Fruit fly (Drosophila melanogaster) whole organism, embryonic: Measurements from ENCODE around the gene smid.

Experiments used
- CG10959 ChIP-seq: fragments of 200-800 bp; sonication (Bioruptor generic); IDR thresholded peaks from 2 replicates; pipeline ENCODE4 v1.3.6; 2022; ENCODE audit warnings: missing biosample characterization, missing genetic modification characterization
- CG7786 ChIP-seq: fragments of 200-800 bp; sonication (Bioruptor generic); optimal IDR thresholded peaks from 2 replicates; lab custom pipeline; 2016; ENCODE audit warnings: missing biosample characterization, missing genetic modification characterization
- Dip3 ChIP-seq: fragments of 200-800 bp; sonication (Bioruptor generic); optimal IDR thresholded peaks from 3 replicates; lab custom pipeline; 2016; ENCODE audit warnings: missing biosample characterization, missing genetic modification characterization
- ERR ChIP-seq: fragments of 200-800 bp; sonication (Bioruptor generic); optimal IDR thresholded peaks from 2 replicates; lab custom pipeline; 2016; ENCODE audit warnings: missing biosample characterization, missing genetic modification characterization
- Hr39 ChIP-seq: fragments of >200 bp; optimal IDR thresholded peaks from 2 replicates; lab custom pipeline; 2017
- caup ChIP-seq: fragments of 200-800 bp; sonication (Bioruptor generic); optimal IDR thresholded peaks from 3 replicates; lab custom pipeline; 2017; ENCODE audit warnings: missing biosample characterization, mild to moderate bottlenecking, missing genetic modification characterization, moderate library complexity; ENCODE audit not compliant: severe bottlenecking
- dm ChIP-seq: fragments of 200-800 bp; sonication (Bioruptor generic); optimal IDR thresholded peaks from 3 replicates; lab custom pipeline; 2016; ENCODE audit warnings: missing biosample characterization, missing genetic modification characterization
- gem ChIP-seq: fragments of 200-800 bp; sonication (Bioruptor generic); optimal IDR thresholded peaks from 2 replicates; lab custom pipeline; 2019; ENCODE audit warnings: missing biosample characterization, mild to moderate bottlenecking, missing genetic modification characterization, moderate library complexity
- kay ChIP-seq: fragments of 200-800 bp; sonication (Bioruptor generic); optimal IDR thresholded peaks from 2 replicates; lab custom pipeline; 2016; ENCODE audit warnings: missing biosample characterization, missing genetic modification characterization
- usp ChIP-seq: fragments of >200 bp; optimal IDR thresholded peaks from 2 replicates; lab custom pipeline; 2017; ENCODE audit warnings: missing biosample characterization, missing genetic modification characterization

dm6 chr3L:7334990-7335389, 46.4 kb upstream of the smid start, which contains the start of the genes wrm1 and wrm2:
- TF ChIP-seq kay (no peak), gem (tag; lab: Kevin White, UChicago) (no peak), dm (GFP tag; lab: Kevin White, UChicago) (peak; percentile 54), CG10959 (GFP tag; lab: Robert Waterston, UW) (no peak), Dip3 (GFP tag; lab: Kevin White, UChicago) (no peak), usp (GFP tag; lab: Kevin White, UChicago) (no peak), caup (GFP tag; lab: Kevin White, UChicago) (no peak), CG7786 (no peak), Hr39 (no peak), ERR (GFP tag; lab: Kevin White, UChicago) (no peak)
